Worm (Caenorhabditis elegans) whole organism, early embryonic: ENCODE results near the gene srx-33.

ENCODE experiments used
- B0310.2 ChIP-seq: sonication (generic microtip); optimal IDR thresholded peaks from 2 replicates; lab custom pipeline; 2016; ENCODE audit warnings: mild to moderate bottlenecking, missing genetic modification characterization, missing compliant biosample characterization
- F13C5.2 ChIP-seq: sonication (generic microtip); optimal IDR thresholded peaks from 2 replicates; lab custom pipeline; 2017; ENCODE audit warnings: mild to moderate bottlenecking, missing genetic modification characterization, inconsistent platforms, missing compliant biosample characterization
- aly-1 ChIP-seq: sonication (generic microtip); optimal IDR thresholded peaks from 2 replicates; lab custom pipeline; 2016; ENCODE audit warnings: missing genetic modification characterization, missing compliant biosample characterization
- ama-1 ChIP-seq: fragments of 150-350 bp; optimal IDR thresholded peaks from 2 replicates; lab custom pipeline; 2014
- ceh-13 ChIP-seq: fragments of 200-800 bp; sonication (Bioruptor generic); optimal IDR thresholded peaks from 2 replicates; lab custom pipeline; 2018; ENCODE audit warnings: mild to moderate bottlenecking, missing genetic modification characterization, missing compliant biosample characterization
- ceh-36 ChIP-seq: sonication (generic microtip); optimal IDR thresholded peaks from 2 replicates; lab custom pipeline; 2016; ENCODE audit warnings: missing genetic modification characterization, inconsistent platforms, missing compliant biosample characterization
- ets-7 ChIP-seq: sonication (generic microtip); optimal IDR thresholded peaks from 2 replicates; lab custom pipeline; 2016; ENCODE audit warnings: missing genotype, missing genetic modification characterization, missing compliant biosample characterization
- flt-1 ChIP-seq: fragments of 200-800 bp; sonication (Bioruptor generic); IDR thresholded peaks from 2 replicates; pipeline ENCODE4 v1.3.6; 2022; ENCODE audit warnings: missing genetic modification characterization, missing compliant biosample characterization
- hmbx-1 ChIP-seq: sonication (generic microtip); optimal IDR thresholded peaks from 2 replicates; lab custom pipeline; 2016; ENCODE audit warnings: mild to moderate bottlenecking, missing genetic modification characterization, missing compliant biosample characterization
- hmg-4 ChIP-seq: fragments of 200-800 bp; sonication (Bioruptor generic); optimal IDR thresholded peaks from 2 replicates; lab custom pipeline; 2018; ENCODE audit warnings: mild to moderate bottlenecking, missing genetic modification characterization, missing compliant biosample characterization
- hnd-1 ChIP-seq: sonication (generic microtip); optimal IDR thresholded peaks from 2 replicates; lab custom pipeline; 2016; ENCODE audit warnings: missing genetic modification characterization, missing compliant biosample characterization
- pes-1 ChIP-seq: fragments of 200-800 bp; sonication (Bioruptor generic); IDR thresholded peaks from 2 replicates; pipeline ENCODE4 v1.3.6; 2022; ENCODE audit warnings: missing genetic modification reagents, missing genetic modification characterization, missing compliant biosample characterization
- scrt-1 ChIP-seq: fragments of 200-800 bp; sonication (Bioruptor generic); IDR thresholded peaks from 2 replicates; pipeline ENCODE4 v1.3.6; 2022; ENCODE audit warnings: missing genetic modification characterization, missing compliant biosample characterization
- sea-1 ChIP-seq: fragments of 200-800 bp; sonication (Bioruptor generic); conservative IDR thresholded peaks from 2 replicates; pipeline ENCODE4 v1.3.6; 2022; ENCODE audit warnings: missing genetic modification characterization, missing compliant biosample characterization
- tbx-11 ChIP-seq: fragments of 200-800 bp; sonication (Bioruptor generic); IDR thresholded peaks from 2 replicates; pipeline ENCODE4 v1.3.6; 2022; ENCODE audit warnings: missing genetic modification characterization, missing compliant biosample characterization
- tbx-37 ChIP-seq: fragments of 200-800 bp; sonication (Bioruptor generic); conservative IDR thresholded peaks from 2 replicates; pipeline ENCODE4 v1.3.6; 2022; ENCODE audit warnings: missing genetic modification reagents, missing genetic modification characterization, missing compliant biosample characterization
- tra-4 ChIP-seq: sonication (generic microtip); optimal IDR thresholded peaks from 2 replicates; lab custom pipeline; 2017; ENCODE audit warnings: missing genetic modification characterization, missing compliant biosample characterization

Gene srx-33

ce11 chrV:7120168-7120567 is 1.5 kb upstream of the srx-33 start, which contains the start of gene srx-34:
srx-34 (minus strand) TSS chrV:7120268.
- TF ChIP-seq F13C5.2 (tag; lab: Kevin White, UChicago) (no peak), tbx-37 (GFP tag; lab: Robert Waterston, UW) (no peak), ceh-36 (no peak), hmg-4 (GFP tag; lab: Kevin White, UChicago) (no peak), flt-1 (GFP tag; lab: Robert Waterston, UW) (no peak), hnd-1 (tag; lab: Kevin White, UChicago) (no peak), ceh-13 (GFP tag; lab: Kevin White, UChicago) (no peak), B0310.2 (tag; lab: Kevin White, UChicago) (no peak), pes-1 (GFP tag; lab: Robert Waterston, UW) (no peak), tra-4 (no peak)

- TF ChIP-seq tbx-37 (GFP tag; lab: Robert Waterston, UW), result no peak
- no peak for TF ChIP-seq sea-1 (GFP tag; lab: Robert Waterston, UW)
- no peak for TF ChIP-seq ceh-36
- no peak for TF ChIP-seq hmbx-1
- no peak for TF ChIP-seq flt-1 (GFP tag; lab: Robert Waterston, UW)
- no peak for TF ChIP-seq B0310.2 (tag; lab: Kevin White, UChicago)
- TF ChIP-seq tbx-11, result no peak
- TF ChIP-seq ets-7 (tag; lab: Kevin White, UChicago), result no peak
- TF ChIP-seq pes-1 (GFP tag; lab: Robert Waterston, UW), result no peak
- TF ChIP-seq F13C5.2 (tag; lab: Kevin White, UChicago), result no peak
- no peak for TF ChIP-seq hmg-4 (GFP tag; lab: Kevin White, UChicago)
- no peak for TF ChIP-seq ceh-13 (GFP tag; lab: Kevin White, UChicago)
- no peak for TF ChIP-seq ama-1
- no peak for TF ChIP-seq scrt-1 (GFP tag; lab: Robert Waterston, UW)
- TF ChIP-seq aly-1, result no peak
- no peak for TF ChIP-seq tra-4
- TF ChIP-seq hnd-1 (tag; lab: Kevin White, UChicago), result no peak
These were observed 6.5 kb downstream of the srx-33 start for ce11 chrV:7112223-7112622.

ce11 chrV:7111276-7111675 is 7.4 kb downstream of the srx-33 start:
- TF ChIP-seq ets-7 (tag; lab: Kevin White, UChicago) (no peak), pes-1 (GFP tag; lab: Robert Waterston, UW) (no peak), hmbx-1 (no peak), tra-4 (no peak), ceh-36 (no peak), ceh-13 (GFP tag; lab: Kevin White, UChicago) (no peak), sea-1 (GFP tag; lab: Robert Waterston, UW) (no peak), tbx-11 (no peak), aly-1 (no peak), ama-1 (no peak)

- TF ChIP-seq ceh-36, result no peak
- no peak for TF ChIP-seq tbx-37 (GFP tag; lab: Robert Waterston, UW)
- no peak for TF ChIP-seq F13C5.2 (tag; lab: Kevin White, UChicago)
- no peak for TF ChIP-seq ama-1
- TF ChIP-seq tbx-11, result no peak
- no peak for TF ChIP-seq pes-1 (GFP tag; lab: Robert Waterston, UW)
- TF ChIP-seq B0310.2 (tag; lab: Kevin White, UChicago), result no peak
- TF ChIP-seq tra-4, result no peak
- no peak for TF ChIP-seq hnd-1 (tag; lab: Kevin White, UChicago)
- no peak for TF ChIP-seq aly-1
- no peak for TF ChIP-seq hmg-4 (GFP tag; lab: Kevin White, UChicago)
- no peak for TF ChIP-seq ceh-13 (GFP tag; lab: Kevin White, UChicago)
- no peak for TF ChIP-seq hmbx-1
- no peak for TF ChIP-seq flt-1 (GFP tag; lab: Robert Waterston, UW)
- no peak for TF ChIP-seq scrt-1 (GFP tag; lab: Robert Waterston, UW)
- TF ChIP-seq sea-1 (GFP tag; lab: Robert Waterston, UW), result no peak
- no peak for TF ChIP-seq ets-7 (tag; lab: Kevin White, UChicago)
These were observed 8.3 kb downstream of the srx-33 start for ce11 chrV:7110370-7110769.

- TF ChIP-seq ama-1 (no peak), F13C5.2 (tag; lab: Kevin White, UChicago) (no peak), hmg-4 (GFP tag; lab: Kevin White, UChicago) (no peak), ceh-13 (GFP tag; lab: Kevin White, UChicago) (no peak), scrt-1 (GFP tag; lab: Robert Waterston, UW) (no peak), hmbx-1 (no peak)
These were observed 12.1 kb downstream of the srx-33 start for ce11 chrV:7106499-7107152.

ce11 chrV:7103247-7103646 is 15.4 kb downstream of the srx-33 start, which contains the start of gene odr-2:
odr-2 (plus strand) TSS chrV:7103547.
- no peak for TF ChIP-seq flt-1 (GFP tag; lab: Robert Waterston, UW)

ce11 chrV:7096811-7097210 is 21.9 kb downstream of the srx-33 start:
- TF ChIP-seq sea-1 (GFP tag; lab: Robert Waterston, UW), result no peak
- no peak for TF ChIP-seq hmg-4 (GFP tag; lab: Kevin White, UChicago)
- no peak for TF ChIP-seq tbx-37 (GFP tag; lab: Robert Waterston, UW)
- TF ChIP-seq ama-1, result no peak
- no peak for TF ChIP-seq pes-1 (GFP tag; lab: Robert Waterston, UW)
- no peak for TF ChIP-seq F13C5.2 (tag; lab: Kevin White, UChicago)
- TF ChIP-seq ets-7 (tag; lab: Kevin White, UChicago), result no peak
- TF ChIP-seq hnd-1 (tag; lab: Kevin White, UChicago), result no peak
- no peak for TF ChIP-seq aly-1
- TF ChIP-seq flt-1 (GFP tag; lab: Robert Waterston, UW), result no peak
- TF ChIP-seq scrt-1 (GFP tag; lab: Robert Waterston, UW), result no peak
- no peak for TF ChIP-seq tbx-11
- no peak for TF ChIP-seq B0310.2 (tag; lab: Kevin White, UChicago)
- no peak for TF ChIP-seq tra-4
- TF ChIP-seq ceh-36, result no peak
